Worm (Caenorhabditis elegans) whole organism, young adult: ENCODE measurements around the gene str-232.
A peak's percentile ranks its signal among the peaks of the same experiment; 100 is the strongest.
"Not testable (repeated sequence)": the region's sequence is repeated elsewhere in the genome, so short reads cannot be mapped to it uniquely, and the experiment has no call there.

ENCODE experiments used
- B0336.3 ChIP-seq: fragments of 200-800 bp; sonication (Bioruptor generic); IDR thresholded peaks from 2 replicates; pipeline ENCODE4 v1.3.6; 2022; ENCODE audit warnings: missing genetic modification characterization, missing compliant biosample characterization
- C17E4.6 ChIP-seq: fragments of 200-800 bp; sonication (Bioruptor generic); IDR thresholded peaks from 2 replicates; pipeline ENCODE4 v1.3.6; 2022; ENCODE audit warnings: missing genetic modification reagents, missing genetic modification characterization, missing compliant biosample characterization
- K11D2.4 ChIP-seq: fragments of 200-800 bp; sonication (Bioruptor generic); IDR thresholded peaks from 2 replicates; pipeline ENCODE4 v1.3.6; 2022; ENCODE audit warnings: missing genetic modification reagents, missing genetic modification characterization, missing compliant biosample characterization
- K12H6.12 ChIP-seq: fragments of 200-800 bp; sonication (Bioruptor generic); optimal IDR thresholded peaks from 2 replicates; lab custom pipeline; 2018; ENCODE audit warnings: mild to moderate bottlenecking, missing genetic modification characterization, missing compliant biosample characterization
- Y53F4B.3 ChIP-seq: fragments of 200-800 bp; sonication (Bioruptor generic); IDR thresholded peaks from 2 replicates; pipeline ENCODE4 v1.3.6; 2022; ENCODE audit warnings: missing genetic modification reagents, missing genetic modification characterization, missing compliant biosample characterization
- Y56A3A.18 ChIP-seq: fragments of 200-800 bp; sonication (Bioruptor generic); IDR thresholded peaks from 2 replicates; pipeline ENCODE4 v1.3.6; 2022; ENCODE audit warnings: missing genetic modification reagents, missing genetic modification characterization, missing compliant biosample characterization
- atf-7 ChIP-seq: sonication (generic microtip); optimal IDR thresholded peaks from 2 replicates; lab custom pipeline; 2017; ENCODE audit warnings: mild to moderate bottlenecking, missing genetic modification characterization, missing compliant biosample characterization
- attf-6 ChIP-seq: fragments of 200-800 bp; sonication (Bioruptor generic); IDR thresholded peaks from 2 replicates; pipeline ENCODE4 v1.3.6; 2022; ENCODE audit warnings: missing genetic modification reagents, missing genetic modification characterization, missing compliant biosample characterization
- cebp-1 ChIP-seq, 2 experiments: fragments of 200-800 bp in 1 of 2; sonication (Bioruptor generic) in 1 of 2; sonication (generic microtip) in 1 of 2; IDR thresholded peaks in 1 of 2; optimal IDR thresholded peaks in 1 of 2; 2 replicates each; pipeline versions ENCODE4 v1.3.6 to Lab custom; 2017 to 2022; ENCODE audit warnings: missing compliant biosample characterization in 2 of 2, missing genetic modification characterization in 2 of 2, mild to moderate bottlenecking in 1 of 2, missing genetic modification reagents in 1 of 2, moderate library complexity in 1 of 2
- ceh-100 ChIP-seq: fragments of 200-800 bp; sonication (Bioruptor generic); IDR thresholded peaks from 2 replicates; pipeline ENCODE4 v1.3.6; 2022; ENCODE audit warnings: missing genetic modification reagents, missing genetic modification characterization, missing compliant biosample characterization
- ceh-27 ChIP-seq: fragments of 200-800 bp; sonication (Bioruptor generic); optimal IDR thresholded peaks from 2 replicates; lab custom pipeline; 2018; ENCODE audit warnings: mild to moderate bottlenecking, missing genetic modification characterization, moderate library complexity, missing compliant biosample characterization
- ceh-58 ChIP-seq: fragments of 200-800 bp; sonication (Bioruptor generic); IDR thresholded peaks from 2 replicates; pipeline ENCODE4 v1.3.6; 2022; ENCODE audit warnings: missing genetic modification characterization, missing compliant biosample characterization
- ceh-79 ChIP-seq: sonication (generic microtip); optimal IDR thresholded peaks from 2 replicates; lab custom pipeline; 2017; ENCODE audit warnings: mild to moderate bottlenecking, missing genetic modification characterization, missing compliant biosample characterization
- ekl-4 ChIP-seq: fragments of 200-800 bp; sonication (Bioruptor generic); IDR thresholded peaks from 2 replicates; pipeline ENCODE4 v1.3.6; 2022; ENCODE audit warnings: missing genetic modification reagents, missing genetic modification characterization, missing compliant biosample characterization
- hlh-26 ChIP-seq: fragments of 200-800 bp; sonication (Bioruptor generic); conservative IDR thresholded peaks from 2 replicates; pipeline ENCODE4 v1.3.6; 2022; ENCODE audit warnings: missing genetic modification reagents, missing genetic modification characterization, missing compliant biosample characterization
- madf-3 ChIP-seq: fragments of 200-800 bp; sonication (Bioruptor generic); IDR thresholded peaks from 2 replicates; pipeline ENCODE4 v1.3.6; 2022; ENCODE audit warnings: missing genetic modification reagents, missing genetic modification characterization, missing compliant biosample characterization
- madf-8 ChIP-seq: fragments of 200-800 bp; sonication (Bioruptor generic); conservative IDR thresholded peaks from 2 replicates; pipeline ENCODE4 v1.3.6; 2022; ENCODE audit warnings: missing genetic modification reagents, missing genetic modification characterization, missing compliant biosample characterization
- nhr-80 ChIP-seq: sonication (generic microtip); optimal IDR thresholded peaks from 2 replicates; lab custom pipeline; 2016; ENCODE audit warnings: missing genetic modification characterization, missing compliant biosample characterization
- rec-8 ChIP-seq, 2 experiments: sonication (generic microtip); optimal IDR thresholded peaks; 2 replicates each; lab custom pipeline; 2016; ENCODE audit warnings: mild to moderate bottlenecking in 2 of 2, missing genetic modification characterization in 2 of 2, missing genetic modification reagents in 2 of 2, missing genotype in 2 of 2, missing biosample characterization in 1 of 2, missing compliant biosample characterization in 1 of 2, moderate library complexity in 1 of 2
- snpc-4 ChIP-seq, 5 experiments: fragments of 150-350 bp in 1 of 5; sonication (generic microtip) in 4 of 5; optimal IDR thresholded peaks; 2 replicates each; lab custom pipeline; 2014 to 2018; ENCODE audit warnings: missing genetic modification characterization in 5 of 5, missing biosample characterization in 3 of 5, antibody characterized with exemption in 2 of 5, mild to moderate bottlenecking in 2 of 5, missing compliant biosample characterization in 2 of 5, missing genotype in 2 of 5, moderate library complexity in 2 of 5, missing genetic modification reagents in 1 of 5
- somi-1 ChIP-seq: fragments of 200-800 bp; sonication (Bioruptor generic); optimal IDR thresholded peaks from 2 replicates; lab custom pipeline; 2018; ENCODE audit warnings: mild to moderate bottlenecking, missing genetic modification characterization, missing compliant biosample characterization
- unc-130 ChIP-seq: sonication (generic microtip); optimal IDR thresholded peaks from 2 replicates; lab custom pipeline; 2016; ENCODE audit warnings: missing genetic modification reagents, missing genetic modification characterization, missing compliant biosample characterization
- unc-62 ChIP-seq: fragments of 150-350 bp; optimal IDR thresholded peaks from 2 replicates; lab custom pipeline; 2014; ENCODE audit warnings: missing biosample characterization, missing genetic modification reagents, missing genetic modification characterization
- xnd-1 ChIP-seq: sonication (generic microtip); optimal IDR thresholded peaks from 2 replicates; lab custom pipeline; 2016; ENCODE audit warnings: missing genotype, missing genetic modification reagents, missing genetic modification characterization, missing compliant biosample characterization
- ztf-28 ChIP-seq: fragments of 200-800 bp; sonication (Bioruptor generic); IDR thresholded peaks from 2 replicates; pipeline ENCODE4 v1.3.6; 2022; ENCODE audit warnings: missing genetic modification reagents, missing genetic modification characterization, missing compliant biosample characterization
- ztf-6 ChIP-seq: fragments of 200-800 bp; sonication (Bioruptor generic); IDR thresholded peaks from 2 replicates; pipeline ENCODE4 v1.3.6; 2022; ENCODE audit warnings: missing genetic modification reagents, missing genetic modification characterization, missing compliant biosample characterization

Gene str-232

ce11 chrV:15996655-15997186 is 18.8 kb downstream of the str-232 start, which contains the start of the genes C06C6.9 and C06C6.8:
Gene C06C6.9, minus strand, starts transcription at chrV:15996755.
Gene C06C6.8, plus strand, starts transcription at chrV:15997136.
- TF ChIP-seq ceh-27 (no peak), attf-6 (GFP tag; lab: Robert Waterston, UW) (no peak), cebp-1 (GFP tag; IDR thresholded peaks at IDR 0.05; lab: Robert Waterston, UW) (no peak), cebp-1 (tag; optimal IDR thresholded peaks at IDR 0.05; lab: Kevin White, UChicago) (no peak), madf-3 (GFP tag; lab: Robert Waterston, UW) (no peak), ztf-6 (GFP tag; lab: Robert Waterston, UW) (no peak), Y53F4B.3 (no peak), C17E4.6 (GFP tag; lab: Robert Waterston, UW) (no peak), madf-8 (GFP tag; lab: Robert Waterston, UW) (no peak), somi-1 (no peak)

- not testable (repeated sequence) for TF ChIP-seq K11D2.4 (GFP tag; lab: Robert Waterston, UW); atf-7 (tag; lab: Kevin White, UChicago); xnd-1 (tag; lab: Kevin White, UChicago)
- TF ChIP-seq, all 124 proteins: peak for 0; not testable (repeated sequence) for 124
These were observed 23.7 kb downstream of the str-232 start, which contains the start of gene C06C6.7 for ce11 chrV:15991850-15992249. Gene C06C6.7, plus strand, starts transcription at chrV:15992150.

ce11 chrV:15988074-15988473 is 27.5 kb downstream of the str-232 start, which contains the start of gene F36G9.15:
Gene F36G9.15, minus strand, starts transcription at chrV:15988174.
- TF ChIP-seq rec-8 (tag; optimal IDR thresholded peaks at IDR 0.05; lab: Kevin White, UChicago) (no peak), ztf-28 (GFP tag; lab: Robert Waterston, UW) (no peak), unc-62 (GFP tag; lab: Kevin White, UChicago) (no peak), hlh-26 (GFP tag; lab: Robert Waterston, UW) (no peak), nhr-80 (tag; lab: Kevin White, UChicago) (no peak), K12H6.12 (tag; lab: Kevin White, UChicago) (no peak), ceh-100 (no peak), B0336.3 (no peak), madf-3 (GFP tag; lab: Robert Waterston, UW) (no peak), Y56A3A.18 (GFP tag; lab: Robert Waterston, UW) (no peak), unc-130 (GFP tag; lab: Kevin White, UChicago) (no peak), C17E4.6 (GFP tag; lab: Robert Waterston, UW) (no peak), ceh-79 (tag; lab: Kevin White, UChicago) (no peak)
- TF ChIP-seq, all 124 proteins: peak for 0

- TF ChIP-seq ekl-4 (no peak), snpc-4 (GFP tag; optimal IDR thresholded peaks at IDR 0.05; lab: Kevin White, UChicago) (no peak), snpc-4 (tag; optimal IDR thresholded peaks at IDR 0.05; lab: Kevin White, UChicago) (peak; percentile 77 to 90 (median 81))
These were observed 32.7 kb downstream of the str-232 start, which contains the start of the genes fbxa-99 and F36G9.13 for ce11 chrV:15982733-15983344. Gene fbxa-99, minus strand, starts transcription at chrV:15982854. Gene F36G9.13, plus strand, starts transcription at chrV:15983294.

ce11 chrV:15978232-15978764 is 37.3 kb downstream of the str-232 start, which contains the start of gene oac-20:
Gene oac-20, plus strand, starts transcription at chrV:15978714.
- TF ChIP-seq atf-7 (tag; lab: Kevin White, UChicago) (peak; percentile 24), unc-62 (GFP tag; lab: Kevin White, UChicago) (peak; percentile 95), ceh-58 (GFP tag; lab: Robert Waterston, UW) (no peak), nhr-80 (tag; lab: Kevin White, UChicago) (peak; percentile 78)
